Worm (Caenorhabditis elegans) whole organism, early embryonic: ENCODE data around the gene srh-297.

Experiments used
- B0310.2 ChIP-seq: sonication (generic microtip); optimal IDR thresholded peaks from 2 replicates; lab custom pipeline; 2016; ENCODE audit warnings: mild to moderate bottlenecking, missing genetic modification characterization, missing compliant biosample characterization
- F13C5.2 ChIP-seq: sonication (generic microtip); optimal IDR thresholded peaks from 2 replicates; lab custom pipeline; 2017; ENCODE audit warnings: mild to moderate bottlenecking, missing genetic modification characterization, inconsistent platforms, missing compliant biosample characterization
- aly-1 ChIP-seq: sonication (generic microtip); optimal IDR thresholded peaks from 2 replicates; lab custom pipeline; 2016; ENCODE audit warnings: missing genetic modification characterization, missing compliant biosample characterization
- ama-1 ChIP-seq: fragments of 150-350 bp; optimal IDR thresholded peaks from 2 replicates; lab custom pipeline; 2014
- ceh-13 ChIP-seq: fragments of 200-800 bp; sonication (Bioruptor generic); optimal IDR thresholded peaks from 2 replicates; lab custom pipeline; 2018; ENCODE audit warnings: mild to moderate bottlenecking, missing genetic modification characterization, missing compliant biosample characterization
- ceh-36 ChIP-seq: sonication (generic microtip); optimal IDR thresholded peaks from 2 replicates; lab custom pipeline; 2016; ENCODE audit warnings: missing genetic modification characterization, inconsistent platforms, missing compliant biosample characterization
- ets-7 ChIP-seq: sonication (generic microtip); optimal IDR thresholded peaks from 2 replicates; lab custom pipeline; 2016; ENCODE audit warnings: missing genotype, missing genetic modification characterization, missing compliant biosample characterization
- flt-1 ChIP-seq: fragments of 200-800 bp; sonication (Bioruptor generic); IDR thresholded peaks from 2 replicates; pipeline ENCODE4 v1.3.6; 2022; ENCODE audit warnings: missing genetic modification characterization, missing compliant biosample characterization
- hmbx-1 ChIP-seq: sonication (generic microtip); optimal IDR thresholded peaks from 2 replicates; lab custom pipeline; 2016; ENCODE audit warnings: mild to moderate bottlenecking, missing genetic modification characterization, missing compliant biosample characterization
- hmg-4 ChIP-seq: fragments of 200-800 bp; sonication (Bioruptor generic); optimal IDR thresholded peaks from 2 replicates; lab custom pipeline; 2018; ENCODE audit warnings: mild to moderate bottlenecking, missing genetic modification characterization, missing compliant biosample characterization
- hnd-1 ChIP-seq: sonication (generic microtip); optimal IDR thresholded peaks from 2 replicates; lab custom pipeline; 2016; ENCODE audit warnings: missing genetic modification characterization, missing compliant biosample characterization
- pes-1 ChIP-seq: fragments of 200-800 bp; sonication (Bioruptor generic); IDR thresholded peaks from 2 replicates; pipeline ENCODE4 v1.3.6; 2022; ENCODE audit warnings: missing genetic modification reagents, missing genetic modification characterization, missing compliant biosample characterization
- scrt-1 ChIP-seq: fragments of 200-800 bp; sonication (Bioruptor generic); IDR thresholded peaks from 2 replicates; pipeline ENCODE4 v1.3.6; 2022; ENCODE audit warnings: missing genetic modification characterization, missing compliant biosample characterization
- sea-1 ChIP-seq: fragments of 200-800 bp; sonication (Bioruptor generic); conservative IDR thresholded peaks from 2 replicates; pipeline ENCODE4 v1.3.6; 2022; ENCODE audit warnings: missing genetic modification characterization, missing compliant biosample characterization
- tbx-11 ChIP-seq: fragments of 200-800 bp; sonication (Bioruptor generic); IDR thresholded peaks from 2 replicates; pipeline ENCODE4 v1.3.6; 2022; ENCODE audit warnings: missing genetic modification characterization, missing compliant biosample characterization
- tbx-37 ChIP-seq: fragments of 200-800 bp; sonication (Bioruptor generic); conservative IDR thresholded peaks from 2 replicates; pipeline ENCODE4 v1.3.6; 2022; ENCODE audit warnings: missing genetic modification reagents, missing genetic modification characterization, missing compliant biosample characterization
- tra-4 ChIP-seq: sonication (generic microtip); optimal IDR thresholded peaks from 2 replicates; lab custom pipeline; 2017; ENCODE audit warnings: missing genetic modification characterization, missing compliant biosample characterization

srh-297 gene

DNA sequence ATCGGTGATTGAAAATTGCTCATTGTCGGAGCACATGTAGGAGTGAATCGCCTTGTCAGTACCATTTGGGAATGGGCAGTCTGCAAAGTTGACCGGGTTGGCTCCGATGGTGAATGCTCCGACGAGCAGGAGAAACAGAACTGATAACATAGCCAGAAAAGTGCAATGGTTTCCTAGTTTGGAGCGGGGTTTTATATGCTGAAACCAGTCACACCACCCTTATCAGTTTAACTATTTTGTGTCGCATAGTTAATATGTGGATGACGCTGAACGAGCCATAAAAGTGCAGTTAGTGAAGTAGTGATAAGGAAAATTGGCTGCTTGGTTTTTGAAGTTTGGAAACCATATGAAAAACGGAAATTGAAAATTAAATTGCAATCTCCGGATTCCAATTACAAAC is 15.5 kb upstream of the srh-297 start, which contains the start of gene C17F4.7:
C17F4.7 (minus strand) TSS at position 180 of the 400 bp plus-strand sequence.
- TF ChIP-seq hmg-4 (GFP tag; lab: Kevin White, UChicago): no peak

DNA sequence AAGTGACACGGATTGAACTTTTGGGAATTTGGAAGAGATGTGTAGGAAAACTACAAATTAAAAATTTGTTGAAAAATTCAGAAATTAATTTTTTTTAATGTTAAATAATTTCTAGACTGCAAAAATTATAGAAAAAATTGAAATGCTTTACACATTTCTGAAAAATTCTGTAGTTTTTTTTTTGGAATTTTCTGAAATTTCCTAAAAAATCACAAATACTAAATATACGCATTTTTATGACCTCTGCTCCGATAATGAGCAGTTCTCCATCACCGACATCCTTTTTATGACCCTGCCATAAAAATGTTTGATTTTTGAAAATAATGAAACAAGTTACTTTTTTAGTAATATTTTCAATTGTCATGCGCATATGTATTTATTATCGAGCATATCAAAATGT is 14.4 kb upstream of the srh-297 start:
- TF ChIP-seq pes-1 (GFP tag; lab: Robert Waterston, UW) (no peak), flt-1 (no peak), F13C5.2 (tag; lab: Kevin White, UChicago) (no peak), ama-1 (no peak), tbx-11 (GFP tag; lab: Robert Waterston, UW) (no peak), tra-4 (no peak), aly-1 (tag; lab: Kevin White, UChicago) (no peak), ets-7 (tag; lab: Kevin White, UChicago) (no peak), hnd-1 (no peak), sea-1 (GFP tag; lab: Robert Waterston, UW) (no peak), scrt-1 (GFP tag; lab: Robert Waterston, UW) (no peak), ceh-36 (tag; lab: Kevin White, UChicago) (no peak), tbx-37 (GFP tag; lab: Robert Waterston, UW) (no peak), B0310.2 (tag; lab: Kevin White, UChicago) (no peak), hmg-4 (GFP tag; lab: Kevin White, UChicago) (no peak), hmbx-1 (tag; lab: Kevin White, UChicago) (no peak), ceh-13 (GFP tag; lab: Kevin White, UChicago) (no peak)

DNA sequence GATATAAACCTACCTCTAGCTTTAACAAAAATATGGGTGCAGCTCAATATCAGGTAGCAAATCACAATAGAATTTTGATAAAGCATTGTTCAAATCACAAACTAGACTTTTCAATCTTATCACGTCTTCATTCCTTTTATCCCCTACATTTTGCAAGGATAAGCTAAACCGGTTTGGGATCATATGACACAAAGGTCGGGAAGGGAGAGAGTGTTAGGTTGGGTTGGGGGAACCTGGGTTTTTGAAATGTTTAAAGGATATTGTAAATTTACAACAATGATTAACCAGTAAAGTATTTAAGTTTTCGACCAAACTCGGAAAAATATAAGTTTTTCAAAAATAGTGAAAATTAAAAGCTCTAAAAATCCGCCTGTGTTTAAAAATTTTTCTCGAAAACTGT is 13.7 kb upstream of the srh-297 start, which contains the start of gene C17F4.12:
C17F4.12 (minus strand) TSS at position 101 of the 400 bp plus-strand sequence.
- no peak for TF ChIP-seq hmbx-1 (tag; lab: Kevin White, UChicago)
- no peak for TF ChIP-seq B0310.2 (tag; lab: Kevin White, UChicago)
- TF ChIP-seq ets-7 (tag; lab: Kevin White, UChicago): no peak
- no peak for TF ChIP-seq sea-1 (GFP tag; lab: Robert Waterston, UW)
- TF ChIP-seq tbx-37 (GFP tag; lab: Robert Waterston, UW): no peak
- TF ChIP-seq ama-1: no peak
- TF ChIP-seq flt-1: no peak
- no peak for TF ChIP-seq F13C5.2 (tag; lab: Kevin White, UChicago)

DNA sequence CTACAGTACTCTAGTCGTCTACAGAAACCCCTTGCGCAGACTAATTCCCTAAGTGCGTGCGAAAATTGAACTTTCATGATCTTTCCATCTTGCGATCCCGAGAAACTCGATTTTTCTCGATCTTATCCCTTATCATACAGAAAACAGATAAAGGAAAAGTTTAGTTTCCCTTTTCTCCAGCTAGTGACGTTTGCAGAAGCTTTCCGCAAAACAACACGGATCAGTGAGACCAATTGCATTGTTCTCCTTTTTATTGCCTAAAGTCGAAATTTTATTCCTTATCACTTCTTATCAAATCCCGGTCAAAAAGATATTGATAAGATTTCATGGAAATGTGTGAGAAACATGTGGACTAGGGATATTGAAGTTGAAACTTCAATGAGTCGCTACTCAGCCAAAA is 11.5 kb upstream of the srh-297 start:
- TF ChIP-seq ceh-36 (tag; lab: Kevin White, UChicago) (no peak), tbx-37 (GFP tag; lab: Robert Waterston, UW) (no peak), tbx-11 (GFP tag; lab: Robert Waterston, UW) (no peak), aly-1 (tag; lab: Kevin White, UChicago) (no peak), sea-1 (GFP tag; lab: Robert Waterston, UW) (no peak), scrt-1 (GFP tag; lab: Robert Waterston, UW) (no peak), flt-1 (no peak)

DNA sequence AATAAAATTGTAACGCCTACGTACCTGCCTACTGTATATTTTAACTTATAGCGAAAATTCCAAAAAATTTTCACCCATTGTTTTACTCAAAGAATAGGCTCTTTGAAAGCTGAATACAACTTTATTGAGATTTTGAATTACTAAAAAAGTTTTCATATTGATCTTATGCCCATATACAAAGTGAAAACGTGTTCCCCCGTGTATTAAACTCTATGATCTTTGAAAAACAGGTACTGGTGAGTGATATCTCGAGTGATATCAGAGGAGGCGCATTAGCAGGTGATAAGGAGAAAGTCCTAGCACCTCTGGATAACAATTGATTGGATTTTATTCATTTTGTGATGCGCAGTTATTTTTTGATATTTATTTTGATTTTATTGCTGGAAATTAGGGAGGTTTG is 9.9 kb upstream of the srh-297 start, which contains the start of gene C17F4.3:
C17F4.3 (plus strand) TSS at position 301 of the 400 bp plus-strand sequence.
- TF ChIP-seq B0310.2 (tag; lab: Kevin White, UChicago) (no peak), ama-1 (no peak), scrt-1 (GFP tag; lab: Robert Waterston, UW) (no peak), ceh-36 (tag; lab: Kevin White, UChicago) (no peak), hnd-1 (no peak), aly-1 (tag; lab: Kevin White, UChicago) (no peak), pes-1 (GFP tag; lab: Robert Waterston, UW) (no peak), tbx-11 (GFP tag; lab: Robert Waterston, UW) (no peak), flt-1 (no peak), sea-1 (GFP tag; lab: Robert Waterston, UW) (no peak), hmbx-1 (tag; lab: Kevin White, UChicago) (no peak), ets-7 (tag; lab: Kevin White, UChicago) (no peak), tra-4 (no peak), hmg-4 (GFP tag; lab: Kevin White, UChicago) (no peak), tbx-37 (GFP tag; lab: Robert Waterston, UW) (no peak), F13C5.2 (tag; lab: Kevin White, UChicago) (no peak), ceh-13 (GFP tag; lab: Kevin White, UChicago) (no peak)

DNA sequence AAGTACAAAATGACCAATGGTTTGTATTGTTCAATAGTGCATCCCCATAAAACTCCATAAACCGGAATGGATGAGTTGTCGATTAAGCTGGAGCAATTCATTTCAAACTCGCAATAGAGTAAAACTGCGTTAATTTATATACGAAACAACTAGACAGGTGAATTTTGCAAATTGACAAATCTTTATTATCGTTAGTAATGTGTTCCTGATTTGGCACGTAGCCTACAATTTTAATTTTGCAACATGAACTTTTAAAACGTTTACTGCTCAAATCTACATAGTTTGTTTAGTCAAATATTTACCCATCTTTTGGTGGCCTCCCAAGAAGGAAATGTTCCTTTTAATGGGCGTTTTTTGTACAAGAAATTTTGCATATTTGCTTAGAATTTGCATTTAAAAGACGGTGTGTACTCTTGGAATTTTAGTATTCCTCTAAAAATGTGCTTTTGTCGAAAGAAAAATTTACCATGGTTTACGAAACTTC is 6.8 kb upstream of the srh-297 start, which contains the start of the genes srz-67 and C17F4.11:
srz-67 (minus strand) TSS at position 101 of the 484 bp plus-strand sequence.
C17F4.11 (plus strand) TSS at position 434 of the 484 bp plus-strand sequence.
- TF ChIP-seq ets-7 (tag; lab: Kevin White, UChicago) (no peak), scrt-1 (GFP tag; lab: Robert Waterston, UW) (no peak), tra-4 (no peak), ceh-13 (GFP tag; lab: Kevin White, UChicago) (no peak), hmbx-1 (tag; lab: Kevin White, UChicago) (no peak), sea-1 (GFP tag; lab: Robert Waterston, UW) (no peak), B0310.2 (tag; lab: Kevin White, UChicago) (no peak), flt-1 (no peak), ceh-36 (tag; lab: Kevin White, UChicago) (no peak)

DNA sequence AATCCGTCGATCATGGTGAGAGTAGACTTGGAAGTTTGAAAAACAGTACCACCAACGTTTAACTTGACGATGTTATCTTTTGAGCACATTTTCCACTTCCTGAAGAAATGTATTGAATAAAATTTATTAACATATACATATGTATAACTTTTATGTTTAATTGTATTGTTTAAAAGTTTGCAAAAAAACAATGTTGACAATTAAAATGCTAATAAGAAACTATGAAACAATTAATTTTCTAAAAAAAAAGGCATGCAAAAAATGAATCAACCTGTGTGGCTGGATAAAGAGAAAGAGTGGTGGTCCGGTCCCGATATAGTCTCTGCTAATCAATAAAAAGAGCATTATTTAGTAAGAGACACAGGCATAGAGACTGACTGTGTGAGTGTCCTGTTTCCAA is 4.4 kb upstream of the srh-297 start, which contains the start of gene C17F4.8:
C17F4.8 (minus strand) TSS at position 101 of the 400 bp plus-strand sequence.
- TF ChIP-seq scrt-1 (GFP tag; lab: Robert Waterston, UW) (no peak), flt-1 (no peak), hmbx-1 (tag; lab: Kevin White, UChicago) (no peak), B0310.2 (tag; lab: Kevin White, UChicago) (no peak), hmg-4 (GFP tag; lab: Kevin White, UChicago) (no peak), hnd-1 (no peak), ets-7 (tag; lab: Kevin White, UChicago) (no peak), F13C5.2 (tag; lab: Kevin White, UChicago) (no peak), ama-1 (no peak), ceh-13 (GFP tag; lab: Kevin White, UChicago) (no peak), pes-1 (GFP tag; lab: Robert Waterston, UW) (no peak), aly-1 (tag; lab: Kevin White, UChicago) (no peak), tra-4 (no peak), sea-1 (GFP tag; lab: Robert Waterston, UW) (no peak), tbx-11 (GFP tag; lab: Robert Waterston, UW) (no peak), ceh-36 (tag; lab: Kevin White, UChicago) (no peak), tbx-37 (GFP tag; lab: Robert Waterston, UW) (no peak)
